Worm (Caenorhabditis elegans) whole organism, early embryonic: Measurements from ENCODE around the gene rpl-28.

Experiments used
- B0310.2 ChIP-seq: sonication (generic microtip); optimal IDR thresholded peaks from 2 replicates; lab custom pipeline; 2016; ENCODE audit warnings: mild to moderate bottlenecking, missing genetic modification characterization, missing compliant biosample characterization
- aly-1 ChIP-seq: sonication (generic microtip); optimal IDR thresholded peaks from 2 replicates; lab custom pipeline; 2016; ENCODE audit warnings: missing genetic modification characterization, missing compliant biosample characterization
- ama-1 ChIP-seq: fragments of 150-350 bp; optimal IDR thresholded peaks from 2 replicates; lab custom pipeline; 2014
- ceh-36 ChIP-seq: sonication (generic microtip); optimal IDR thresholded peaks from 2 replicates; lab custom pipeline; 2016; ENCODE audit warnings: missing genetic modification characterization, inconsistent platforms, missing compliant biosample characterization
- ets-7 ChIP-seq: sonication (generic microtip); optimal IDR thresholded peaks from 2 replicates; lab custom pipeline; 2016; ENCODE audit warnings: missing genotype, missing genetic modification characterization, missing compliant biosample characterization
- hmbx-1 ChIP-seq: sonication (generic microtip); optimal IDR thresholded peaks from 2 replicates; lab custom pipeline; 2016; ENCODE audit warnings: mild to moderate bottlenecking, missing genetic modification characterization, missing compliant biosample characterization
- hmg-4 ChIP-seq: fragments of 200-800 bp; sonication (Bioruptor generic); optimal IDR thresholded peaks from 2 replicates; lab custom pipeline; 2018; ENCODE audit warnings: mild to moderate bottlenecking, missing genetic modification characterization, missing compliant biosample characterization
- pes-1 ChIP-seq: fragments of 200-800 bp; sonication (Bioruptor generic); IDR thresholded peaks from 2 replicates; pipeline ENCODE4 v1.3.6; 2022; ENCODE audit warnings: missing genetic modification reagents, missing genetic modification characterization, missing compliant biosample characterization
- scrt-1 ChIP-seq: fragments of 200-800 bp; sonication (Bioruptor generic); IDR thresholded peaks from 2 replicates; pipeline ENCODE4 v1.3.6; 2022; ENCODE audit warnings: missing genetic modification characterization, missing compliant biosample characterization
- sea-1 ChIP-seq: fragments of 200-800 bp; sonication (Bioruptor generic); conservative IDR thresholded peaks from 2 replicates; pipeline ENCODE4 v1.3.6; 2022; ENCODE audit warnings: missing genetic modification characterization, missing compliant biosample characterization
- tbx-37 ChIP-seq: fragments of 200-800 bp; sonication (Bioruptor generic); conservative IDR thresholded peaks from 2 replicates; pipeline ENCODE4 v1.3.6; 2022; ENCODE audit warnings: missing genetic modification reagents, missing genetic modification characterization, missing compliant biosample characterization

rpl-28 gene

DNA sequence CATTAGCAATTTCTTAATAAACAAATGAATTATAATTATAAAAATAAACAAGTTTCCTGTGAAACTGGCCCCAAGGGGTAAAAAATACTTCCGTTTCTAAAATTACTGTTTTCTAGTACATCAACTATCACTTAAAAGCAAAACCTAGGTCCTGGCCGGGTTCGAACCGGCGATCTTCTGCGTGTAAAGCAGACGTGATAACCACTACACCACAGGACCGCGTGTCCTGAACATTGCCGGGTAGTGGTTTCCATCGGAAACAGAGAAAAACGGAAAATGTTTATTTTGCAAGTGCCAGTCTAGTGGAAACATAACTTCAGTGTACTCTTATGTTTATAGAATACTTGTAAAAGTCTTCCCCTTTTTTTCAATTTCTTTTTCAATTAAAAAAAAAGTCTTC is 44.7 kb downstream of the rpl-28 start:
- no peak for TF ChIP-seq aly-1
- TF ChIP-seq tbx-37 (GFP tag; lab: Robert Waterston, UW) = no peak
- TF ChIP-seq sea-1 (GFP tag; lab: Robert Waterston, UW) = no peak
- TF ChIP-seq hmbx-1 (tag; lab: Kevin White, UChicago) = no peak
- TF ChIP-seq B0310.2 = no peak
- no peak for TF ChIP-seq ama-1

DNA sequence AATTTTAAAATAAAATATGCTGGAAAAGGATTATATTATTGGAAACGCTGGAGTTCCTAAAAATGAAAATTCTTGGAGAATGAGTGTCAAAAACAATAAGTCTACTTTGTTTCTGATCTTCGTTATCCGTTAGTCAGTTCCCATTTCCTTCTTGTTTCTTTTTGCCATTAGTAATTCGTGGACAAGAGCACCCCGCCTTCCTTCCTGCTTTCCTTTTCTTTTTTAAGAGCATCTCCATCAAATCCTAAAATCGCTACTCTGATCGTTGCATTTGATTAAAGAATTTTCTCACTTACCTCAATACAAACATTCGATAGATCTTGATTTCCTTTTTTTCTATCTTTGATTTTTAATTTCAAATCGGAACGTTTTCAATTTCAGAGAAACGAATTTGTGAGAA is 48.1 kb downstream of the rpl-28 start, which contains the start of gene frpr-15:
frpr-15 (plus strand) TSS at position 301 of the 400 bp plus-strand sequence.
- TF ChIP-seq sea-1 (GFP tag; lab: Robert Waterston, UW) (no peak), aly-1 (no peak), ets-7 (tag; lab: Kevin White, UChicago) (no peak), scrt-1 (no peak), ceh-36 (tag; lab: Kevin White, UChicago) (no peak), pes-1 (no peak)

DNA sequence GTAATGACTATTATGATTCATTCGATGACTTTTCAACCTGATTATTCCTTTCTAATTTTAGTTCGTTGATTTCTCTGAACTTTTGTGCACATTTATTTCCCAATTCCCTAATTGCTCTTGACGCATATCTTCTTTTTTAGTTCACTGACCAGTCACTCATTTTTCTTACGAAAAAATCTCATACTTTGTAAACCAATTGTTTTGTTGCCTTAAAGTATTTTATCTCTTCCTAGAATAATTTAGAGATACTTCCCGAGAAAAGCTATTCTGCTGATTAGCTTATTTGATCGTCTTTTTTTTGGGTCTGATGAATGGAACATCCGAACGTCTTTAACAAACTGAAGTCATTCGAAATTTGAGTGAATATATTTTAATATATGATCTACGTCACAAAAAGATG is 48.6 kb downstream of the rpl-28 start:
- TF ChIP-seq ets-7 (tag; lab: Kevin White, UChicago) = no peak
- no peak for TF ChIP-seq hmbx-1 (tag; lab: Kevin White, UChicago)
- no peak for TF ChIP-seq pes-1
- no peak for TF ChIP-seq sea-1 (GFP tag; lab: Robert Waterston, UW)
- no peak for TF ChIP-seq hmg-4 (GFP tag; lab: Kevin White, UChicago)
